Worm (Caenorhabditis elegans) whole organism, L2 larva: Measurements from ENCODE around the gene ZC239.15.
"Not testable (repeated sequence)": the region's sequence is repeated elsewhere in the genome, so short reads cannot be mapped to it uniquely, and the experiment has no call there.

Experiments used
- C34F6.9 ChIP-seq: fragments of 150-350 bp; optimal IDR thresholded peaks from 2 replicates; lab custom pipeline; 2014; ENCODE audit warnings: missing biosample characterization, missing genetic modification characterization
- F13H6.1 ChIP-seq: sonication (generic microtip); optimal IDR thresholded peaks from 2 replicates; lab custom pipeline; 2016; ENCODE audit warnings: missing genetic modification characterization, missing compliant biosample characterization
- Y55F3AM.14 ChIP-seq: fragments of 200-800 bp; sonication (Bioruptor generic); optimal IDR thresholded peaks from 2 replicates; lab custom pipeline; 2018; ENCODE audit warnings: mild to moderate bottlenecking, missing genetic modification characterization, missing compliant biosample characterization
- alr-1 ChIP-seq: fragments of 150-350 bp; optimal IDR thresholded peaks from 2 replicates; lab custom pipeline; 2014; ENCODE audit warnings: missing biosample characterization, missing genetic modification characterization
- aly-2 ChIP-seq: fragments of 150-350 bp; optimal IDR thresholded peaks from 2 replicates; lab custom pipeline; 2014; ENCODE audit warnings: missing biosample characterization, missing genetic modification characterization
- blmp-1 ChIP-seq: sonication (generic microtip); optimal IDR thresholded peaks from 2 replicates; lab custom pipeline; 2017; ENCODE audit warnings: missing genetic modification characterization, mild to moderate bottlenecking, missing compliant biosample characterization, antibody characterized with exemption, moderate library complexity; ENCODE audit not compliant: insufficient read depth
- ceh-16 ChIP-seq: fragments of 150-350 bp; optimal IDR thresholded peaks from 2 replicates; lab custom pipeline; 2014; ENCODE audit warnings: missing biosample characterization, missing genetic modification characterization
- egl-27 ChIP-seq: sonication (generic microtip); optimal IDR thresholded peaks from 3 replicates; lab custom pipeline; 2017; ENCODE audit warnings: missing biosample characterization, missing genetic modification reagents, missing genetic modification characterization
- elt-1 ChIP-seq: fragments of 150-350 bp; optimal IDR thresholded peaks from 2 replicates; lab custom pipeline; 2014; ENCODE audit warnings: missing biosample characterization, missing genetic modification characterization
- elt-3 ChIP-seq: sonication (generic microtip); optimal IDR thresholded peaks from 2 replicates; lab custom pipeline; 2017; ENCODE audit warnings: missing biosample characterization, missing genetic modification characterization
- gmeb-1 ChIP-seq: fragments of 150-350 bp; optimal IDR thresholded peaks from 2 replicates; lab custom pipeline; 2014; ENCODE audit warnings: missing biosample characterization, missing genetic modification characterization
- lin-11 ChIP-seq: fragments of 150-350 bp; sonication (generic microtip); optimal IDR thresholded peaks from 2 replicates; lab custom pipeline; 2014; ENCODE audit warnings: missing biosample characterization, missing genetic modification characterization, inconsistent platforms, mixed read lengths
- lin-13 ChIP-seq: fragments of 150-350 bp; optimal IDR thresholded peaks from 2 replicates; lab custom pipeline; 2014; ENCODE audit warnings: missing biosample characterization, missing genetic modification reagents, missing genetic modification characterization
- lin-39 ChIP-seq: fragments of 150-350 bp; optimal IDR thresholded peaks from 2 replicates; lab custom pipeline; 2014; ENCODE audit warnings: missing biosample characterization, missing genetic modification reagents, missing genetic modification characterization
- mbf-1 ChIP-seq: sonication (generic microtip); optimal IDR thresholded peaks from 2 replicates; lab custom pipeline; 2017; ENCODE audit warnings: missing biosample characterization, missing genetic modification characterization
- nhr-12 ChIP-seq: fragments of 150-350 bp; optimal IDR thresholded peaks from 2 replicates; lab custom pipeline; 2014; ENCODE audit warnings: missing biosample characterization, missing genetic modification characterization
- nhr-21 ChIP-seq: fragments of 150-350 bp; optimal IDR thresholded peaks from 2 replicates; lab custom pipeline; 2014; ENCODE audit warnings: missing biosample characterization, missing genetic modification characterization
- nhr-77 ChIP-seq: fragments of 150-350 bp; optimal IDR thresholded peaks from 2 replicates; lab custom pipeline; 2014; ENCODE audit warnings: missing biosample characterization, missing genetic modification characterization
- peb-1 ChIP-seq: fragments of 150-350 bp; optimal IDR thresholded peaks from 2 replicates; lab custom pipeline; 2014; ENCODE audit warnings: missing biosample characterization, missing genetic modification characterization
- sem-4 ChIP-seq: fragments of 150-350 bp; optimal IDR thresholded peaks from 2 replicates; lab custom pipeline; 2014; ENCODE audit warnings: missing biosample characterization, missing genetic modification reagents, missing genetic modification characterization
- sma-3 ChIP-seq: sonication (generic microtip); optimal IDR thresholded peaks from 2 replicates; lab custom pipeline; 2016; ENCODE audit warnings: missing genetic modification reagents, missing genetic modification characterization, missing compliant biosample characterization
- sma-9 ChIP-seq, 2 experiments: fragments of 150-350 bp in 1 of 2; sonication (generic microtip) in 1 of 2; optimal IDR thresholded peaks; 2 replicates each; lab custom pipeline; 2014 to 2016; ENCODE audit warnings: missing genetic modification characterization in 2 of 2, mild to moderate bottlenecking in 1 of 2, missing biosample characterization in 1 of 2, missing compliant biosample characterization in 1 of 2, missing genetic modification reagents in 1 of 2, moderate library complexity in 1 of 2
- snpc-4 ChIP-seq: fragments of 150-350 bp; optimal IDR thresholded peaks from 2 replicates; lab custom pipeline; 2014; ENCODE audit warnings: missing biosample characterization, missing genetic modification characterization
- unc-39 ChIP-seq: fragments of 150-350 bp; optimal IDR thresholded peaks from 2 replicates; lab custom pipeline; 2014; ENCODE audit warnings: missing biosample characterization, missing genetic modification characterization
- unc-55 ChIP-seq: fragments of 150-350 bp; sonication (generic microtip); optimal IDR thresholded peaks from 3 replicates; lab custom pipeline; 2014; ENCODE audit warnings: missing biosample characterization, missing genetic modification reagents, missing genetic modification characterization
- zag-1 ChIP-seq: fragments of 150-350 bp; optimal IDR thresholded peaks from 2 replicates; lab custom pipeline; 2014; ENCODE audit warnings: missing biosample characterization, missing genetic modification characterization
- ztf-1 ChIP-seq: fragments of 200-800 bp; sonication (Bioruptor generic); conservative IDR thresholded peaks from 2 replicates; pipeline ENCODE4 v1.3.6; 2022; ENCODE audit warnings: missing genetic modification characterization, missing compliant biosample characterization
- ztf-4 ChIP-seq: fragments of 150-350 bp; optimal IDR thresholded peaks from 2 replicates; lab custom pipeline; 2014; ENCODE audit warnings: missing biosample characterization, missing genetic modification characterization

ZC239.15 gene

ce11 chrII:3195739-3196138, 28.8 kb downstream of the ZC239.15 start:
- no peak for TF ChIP-seq ceh-16 (tag; lab: Kevin White, UChicago)
- no peak for TF ChIP-seq unc-55 (GFP tag; lab: Kevin White, UChicago)
- TF ChIP-seq nhr-12 (tag; lab: Kevin White, UChicago) = no peak
- no peak for TF ChIP-seq Y55F3AM.14 (GFP tag; lab: Kevin White, UChicago)
- TF ChIP-seq nhr-21 = no peak
- no peak for TF ChIP-seq elt-1 (tag; lab: Kevin White, UChicago)
- no peak for TF ChIP-seq zag-1 (tag; lab: Kevin White, UChicago)
- TF ChIP-seq nhr-77 = no peak
- TF ChIP-seq sma-3 (GFP tag; lab: Kevin White, UChicago) = no peak
- TF ChIP-seq, all 48 proteins: peak for 0

- not testable (repeated sequence) for TF ChIP-seq ztf-1 (GFP tag; lab: Robert Waterston, UW); alr-1 (tag; lab: Kevin White, UChicago); unc-39 (tag; lab: Kevin White, UChicago)
- TF ChIP-seq, all 48 proteins: peak for 0; not testable (repeated sequence) for 48
Measured at ce11 chrII:3191544-3191943, 33.0 kb downstream of the ZC239.15 start, which contains the start of gene Y27F2A.9. Gene Y27F2A.9 (minus strand): TSS chrII:3191644.

- TF ChIP-seq Y55F3AM.14 (GFP tag; lab: Kevin White, UChicago); elt-1 (tag; lab: Kevin White, UChicago); mbf-1 (tag; lab: Kevin White, UChicago): not testable (repeated sequence)
Measured at ce11 chrII:3189038-3189437, 35.5 kb downstream of the ZC239.15 start, which contains the start of gene Y27F2A.11. Gene Y27F2A.11 (plus strand): TSS chrII:3189338.

- TF ChIP-seq egl-27 (tag; lab: Kevin White, UChicago) (no peak), mbf-1 (tag; lab: Kevin White, UChicago) (no peak), lin-13 (no peak), peb-1 (tag; lab: Kevin White, UChicago) (no peak), gmeb-1 (tag; lab: Kevin White, UChicago) (no peak), sem-4 (no peak), sma-9 (GFP tag; optimal IDR thresholded peaks at IDR 0.05; lab: Kevin White, UChicago) (no peak), sma-9 (tag; optimal IDR thresholded peaks at IDR 0.05; lab: Kevin White, UChicago) (no peak), ztf-4 (tag; lab: Kevin White, UChicago) (no peak), nhr-12 (tag; lab: Kevin White, UChicago) (no peak), ceh-16 (tag; lab: Kevin White, UChicago) (no peak), elt-3 (no peak), C34F6.9 (tag; lab: Kevin White, UChicago) (no peak), blmp-1 (tag; lab: Kevin White, UChicago) (no peak), snpc-4 (tag; lab: Kevin White, UChicago) (no peak), lin-11 (tag; lab: Kevin White, UChicago) (no peak), F13H6.1 (no peak)
Measured at ce11 chrII:3185848-3186247, 38.7 kb downstream of the ZC239.15 start.

ce11 chrII:3184858-3185257, 39.7 kb downstream of the ZC239.15 start, which contains the start of gene sri-78:
Gene sri-78 (plus strand): TSS chrII:3185158.
- TF ChIP-seq F13H6.1; aly-2 (tag; lab: Kevin White, UChicago); ceh-16 (tag; lab: Kevin White, UChicago): not testable (repeated sequence)

- not testable (repeated sequence) for TF ChIP-seq egl-27 (tag; lab: Kevin White, UChicago); lin-39 (tag; lab: Kevin White, UChicago); unc-55 (GFP tag; lab: Kevin White, UChicago)
Measured at ce11 chrII:3183300-3183840, 41.2 kb downstream of the ZC239.15 start, which contains the start of the genes Y27F2A.6 and Y27F2A.8. Gene Y27F2A.6 (minus strand): TSS chrII:3183400. Gene Y27F2A.8 (plus strand): TSS chrII:3183790.
